Fruit fly (Drosophila melanogaster): ENCODE measurements around the gene Bcs1.

DNA sequence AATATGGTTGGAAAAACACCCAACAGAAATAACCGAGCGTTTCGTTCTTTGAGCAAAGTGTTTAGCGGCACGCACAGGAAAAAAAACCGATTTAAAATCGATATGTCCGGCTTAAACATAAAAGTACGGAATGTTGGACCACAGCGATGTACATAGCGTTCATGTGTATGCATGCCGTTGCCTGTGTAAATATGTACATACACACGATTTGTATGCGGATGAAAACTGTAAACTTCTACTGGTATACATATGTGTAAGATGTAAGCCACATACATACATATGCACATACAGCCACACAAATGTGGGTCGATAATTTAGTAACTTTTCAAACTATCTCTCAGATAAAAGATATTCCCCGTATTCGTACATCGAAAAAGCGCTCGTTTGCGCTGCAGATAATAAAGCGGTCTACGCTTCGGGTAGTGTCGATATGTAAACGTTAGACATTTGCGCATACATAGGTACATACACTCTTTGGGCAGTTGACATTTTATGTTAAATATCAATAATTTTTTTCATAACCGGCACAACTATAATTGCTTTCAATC lies 27.3 kb downstream of the Bcs1 start:
- TF ChIP-seq pan (optimal IDR thresholded peaks at IDR 0.05) (no peak), Rel (GFP tag; optimal IDR thresholded peaks at IDR 0.05) (no peak), Rel (tag; optimal IDR thresholded peaks at IDR 0.05) (peak; percentile 7), Dif (GFP tag; optimal IDR thresholded peaks at IDR 0.05; ENCODE audit: partially characterized antibody) (no peak), Abd-B (GFP tag; optimal IDR thresholded peaks at IDR 0.05) (no peak), rgr (GFP tag; optimal IDR thresholded peaks at IDR 0.05) (no peak), dsf (GFP tag; optimal IDR thresholded peaks at IDR 0.05; ENCODE audit: borderline replicate concordance) (no peak), br (GFP tag; optimal IDR thresholded peaks at IDR 0.05) (no peak), Jra (GFP tag; optimal IDR thresholded peaks at IDR 0.05) (no peak), Dfd (GFP tag; optimal IDR thresholded peaks at IDR 0.05) (no peak), psq (GFP tag; optimal IDR thresholded peaks at IDR 0.05) (no peak), jim (GFP tag; optimal IDR thresholded peaks at IDR 0.05) (no peak), h (GFP tag; optimal IDR thresholded peaks at IDR 0.05) (no peak), OdsH (GFP tag; optimal IDR thresholded peaks at IDR 0.05) (no peak), lola (GFP tag; optimal IDR thresholded peaks at IDR 0.05) (no peak)

All from whole organism, wandering third instar larva.